Fruit fly (Drosophila melanogaster) whole organism, wandering third instar larva: ENCODE data around the gene CG7272.
A peak's percentile ranks its signal among the peaks of the same experiment; 100 is the strongest.

Experiments
- Abd-B ChIP-seq: fragments of >200 bp; optimal IDR thresholded peaks from 2 replicates; lab custom pipeline; 2017; ENCODE audit warnings: missing biosample characterization, missing genetic modification characterization
- CG32264 ChIP-seq: fragments of 200-800 bp; sonication (Bioruptor generic); optimal IDR thresholded peaks from 2 replicates; lab custom pipeline; 2016; ENCODE audit warnings: missing biosample characterization, missing genetic modification characterization
- CG9705 ChIP-seq: fragments of 200-800 bp; sonication (Bioruptor generic); optimal IDR thresholded peaks from 2 replicates; lab custom pipeline; 2018; ENCODE audit warnings: missing biosample characterization, mild to moderate bottlenecking, missing genetic modification characterization
- Dfd ChIP-seq: fragments of >200 bp; optimal IDR thresholded peaks from 2 replicates; lab custom pipeline; 2017; ENCODE audit warnings: missing biosample characterization, missing genetic modification characterization
- GATAd ChIP-seq: sonication (Bioruptor generic); optimal IDR thresholded peaks from 2 replicates; lab custom pipeline; 2016; ENCODE audit warnings: missing biosample characterization, missing genetic modification characterization
- Hr78 ChIP-seq: fragments of >200 bp; optimal IDR thresholded peaks from 2 replicates; lab custom pipeline; 2017; ENCODE audit warnings: missing biosample characterization, missing genetic modification characterization
- Hr83 ChIP-seq: fragments of 200-300 bp; sonication (Bioruptor generic); optimal IDR thresholded peaks from 2 replicates; lab custom pipeline; 2016; ENCODE audit warnings: missing biosample characterization, mild to moderate bottlenecking, missing genetic modification characterization, moderate library complexity; ENCODE audit not compliant: poor library complexity, severe bottlenecking
- Jra ChIP-seq: sonication (Bioruptor generic); optimal IDR thresholded peaks from 2 replicates; lab custom pipeline; 2016; ENCODE audit warnings: missing biosample characterization, missing genetic modification characterization
- Myc ChIP-seq: fragments of >200 bp; optimal IDR thresholded peaks from 2 replicates; lab custom pipeline; 2017
- N ChIP-seq: fragments of >200 bp; optimal IDR thresholded peaks from 2 replicates; lab custom pipeline; 2018; ENCODE audit warnings: missing biosample characterization, missing external identifiers, missing genetic modification characterization
- Rel ChIP-seq, 2 experiments: fragments of 200-800 bp; sonication (Bioruptor generic) in 1 of 2; optimal IDR thresholded peaks; 2 replicates in 1 of 2; 3 replicates in 1 of 2; lab custom pipeline; 2016 to 2019; ENCODE audit warnings: mild to moderate bottlenecking in 2 of 2, missing biosample characterization in 2 of 2, missing genetic modification characterization in 2 of 2, moderate library complexity in 1 of 2
- Sp1 ChIP-seq: fragments of 200-800 bp; sonication (Bioruptor generic); optimal IDR thresholded peaks from 3 replicates; lab custom pipeline; 2019; ENCODE audit warnings: missing biosample characterization, mild to moderate bottlenecking, missing genetic modification characterization, moderate library complexity
- Vsx2 ChIP-seq: fragments of 200-300, 225-300 bp; sonication (Bioruptor generic); optimal IDR thresholded peaks from 2 replicates; lab custom pipeline; 2018; ENCODE audit warnings: missing biosample characterization, missing genetic modification characterization; ENCODE audit not compliant: partially characterized antibody
- br ChIP-seq: fragments of 200-800 bp; sonication (Bioruptor generic); optimal IDR thresholded peaks from 2 replicates; lab custom pipeline; 2016; ENCODE audit warnings: missing biosample characterization, missing genetic modification characterization
- brk ChIP-seq: fragments of 200-800 bp; sonication (Bioruptor generic); optimal IDR thresholded peaks from 2 replicates; lab custom pipeline; 2016; ENCODE audit warnings: missing biosample characterization, mild to moderate bottlenecking, missing genetic modification characterization
- dl ChIP-seq, 2 experiments: fragments of 175-275, 200-275 bp in 1 of 2; fragments of 200-275 bp in 1 of 2; sonication (Bioruptor generic); optimal IDR thresholded peaks; lab custom pipeline; 2018; ENCODE audit warnings: mild to moderate bottlenecking in 2 of 2, missing biosample characterization in 2 of 2, missing genetic modification characterization in 2 of 2, moderate library complexity in 2 of 2; ENCODE audit not compliant: partially characterized antibody in 2 of 2, insufficient read depth in 1 of 2
- dmrt93B ChIP-seq: fragments of 200-800 bp; sonication (Bioruptor generic); optimal IDR thresholded peaks from 2 replicates; lab custom pipeline; 2018; ENCODE audit warnings: missing biosample characterization, mild to moderate bottlenecking, missing genetic modification characterization
- foxo ChIP-seq, 2 experiments: fragments of 200-800 bp; sonication (Bioruptor generic); optimal IDR thresholded peaks; 2 replicates in 1 of 2; 3 replicates in 1 of 2; lab custom pipeline; 2016 to 2017; ENCODE audit warnings: missing biosample characterization in 2 of 2, missing genetic modification characterization in 2 of 2
- h ChIP-seq: fragments of 200-800 bp; sonication (Bioruptor generic); optimal IDR thresholded peaks from 3 replicates; lab custom pipeline; 2016; ENCODE audit warnings: missing biosample characterization, mild to moderate bottlenecking, missing genetic modification characterization
- jim ChIP-seq: fragments of 175-275, 200-325 bp; sonication (Bioruptor generic); optimal IDR thresholded peaks from 2 replicates; lab custom pipeline; 2016; ENCODE audit warnings: missing biosample characterization, mild to moderate bottlenecking, missing genetic modification characterization
- lola ChIP-seq: fragments of >200 bp; optimal IDR thresholded peaks from 2 replicates; lab custom pipeline; 2017; ENCODE audit warnings: missing biosample characterization, missing genetic modification characterization
- pan ChIP-seq: fragments of >200 bp; optimal IDR thresholded peaks from 2 replicates; lab custom pipeline; 2017
- psq ChIP-seq: fragments of 200-800 bp; sonication (Bioruptor generic); optimal IDR thresholded peaks from 3 replicates; lab custom pipeline; 2017; ENCODE audit warnings: missing biosample characterization, mild to moderate bottlenecking, missing genetic modification characterization, moderate library complexity
- rgr ChIP-seq: fragments of 200-800 bp; sonication (Bioruptor generic); optimal IDR thresholded peaks from 3 replicates; lab custom pipeline; 2016; ENCODE audit warnings: missing biosample characterization, mild to moderate bottlenecking, missing genetic modification characterization
- sv ChIP-seq: fragments of 200-800 bp; sonication (Bioruptor generic); optimal IDR thresholded peaks from 3 replicates; lab custom pipeline; 2016; ENCODE audit warnings: missing biosample characterization, missing genetic modification characterization
- tai ChIP-seq: sonication (Bioruptor generic); optimal IDR thresholded peaks from 2 replicates; lab custom pipeline; 2016; ENCODE audit warnings: missing biosample characterization, missing genetic modification characterization
- usp ChIP-seq: fragments of >200 bp; optimal IDR thresholded peaks from 2 replicates; lab custom pipeline; 2017; ENCODE audit warnings: missing biosample characterization, missing genetic modification characterization
- woc ChIP-seq: sonication (Bioruptor generic); optimal IDR thresholded peaks from 2 replicates; lab custom pipeline; 2016; ENCODE audit warnings: missing biosample characterization, mild to moderate bottlenecking, missing genetic modification characterization

Gene CG7272

dm6 chr3L:15514814-15515495 lies 14.2 kb downstream of the CG7272 start:
- TF ChIP-seq jim (no peak), Hr83 (GFP tag; lab: Kevin White, UChicago) (no peak), Rel (GFP tag; optimal IDR thresholded peaks at IDR 0.05; lab: Kevin White, UChicago) (no peak), Rel (tag; optimal IDR thresholded peaks at IDR 0.05; lab: Kevin White, UChicago) (no peak), dl (GFP tag; optimal IDR thresholded peaks at IDR 0.05; lab: Kevin White, UChicago; ENCODE audit: insufficient read depth in 1 of 2, partially characterized antibody in 2 of 2) (no peak)

dm6 chr3L:15516440-15516839 lies 15.7 kb downstream of the CG7272 start:
- TF ChIP-seq Myc (lab: Kevin White, UChicago) (peak; percentile 75), woc (no peak), N (GFP tag; lab: Kevin White, UChicago) (peak; percentile 88)

dm6 chr3L:15516956-15517355 lies 16.2 kb downstream of the CG7272 start, which contains the start of gene CG13454:
Gene CG13454, minus strand, starts transcription at chr3L:15517056.
- TF ChIP-seq CG9705 (GFP tag; lab: Kevin White, UChicago) (no peak), Hr83 (GFP tag; lab: Kevin White, UChicago) (no peak), psq (no peak), usp (GFP tag; lab: Kevin White, UChicago) (no peak), Abd-B (GFP tag; lab: Kevin White, UChicago) (no peak), br (GFP tag; lab: Kevin White, UChicago) (no peak), tai (no peak), dmrt93B (no peak), Dfd (GFP tag; lab: Kevin White, UChicago) (no peak), dl (GFP tag; optimal IDR thresholded peaks at IDR 0.05; lab: Kevin White, UChicago; ENCODE audit: insufficient read depth in 1 of 2, partially characterized antibody in 2 of 2) (no peak), foxo (GFP tag; optimal IDR thresholded peaks at IDR 0.05; lab: Kevin White, UChicago) (no peak), brk (GFP tag; lab: Kevin White, UChicago) (no peak), h (no peak), lola (GFP tag; lab: Kevin White, UChicago) (no peak), Hr78 (GFP tag; lab: Kevin White, UChicago) (no peak), Sp1 (GFP tag; lab: Kevin White, UChicago) (no peak), Jra (GFP tag; lab: Kevin White, UChicago) (no peak)

- TF ChIP-seq dl (GFP tag; optimal IDR thresholded peaks at IDR 0.05; lab: Kevin White, UChicago; ENCODE audit: insufficient read depth in 1 of 2, partially characterized antibody in 2 of 2) (no peak), Rel (GFP tag; optimal IDR thresholded peaks at IDR 0.05; lab: Kevin White, UChicago) (no peak), Rel (tag; optimal IDR thresholded peaks at IDR 0.05; lab: Kevin White, UChicago) (peak; percentile 28)
Observed at dm6 chr3L:15517508-15517907, 16.8 kb downstream of the CG7272 start.

dm6 chr3L:15518344-15518743 lies 17.6 kb downstream of the CG7272 start:
- TF ChIP-seq sv (no peak), Rel (GFP tag; optimal IDR thresholded peaks at IDR 0.05; lab: Kevin White, UChicago) (no peak), Rel (tag; optimal IDR thresholded peaks at IDR 0.05; lab: Kevin White, UChicago) (peak; percentile 45), Sp1 (GFP tag; lab: Kevin White, UChicago) (no peak)

dm6 chr3L:15519492-15519891 lies 18.8 kb downstream of the CG7272 start, which contains the start of gene mex1:
Gene mex1, minus strand, starts transcription at chr3L:15519592.
- TF ChIP-seq brk (GFP tag; lab: Kevin White, UChicago) (no peak), Vsx2 (GFP tag; lab: Kevin White, UChicago) (no peak), rgr (GFP tag; lab: Kevin White, UChicago) (no peak), lola (GFP tag; lab: Kevin White, UChicago) (no peak), tai (no peak), CG32264 (GFP tag; lab: Kevin White, UChicago) (no peak), Hr78 (GFP tag; lab: Kevin White, UChicago) (no peak), Hr83 (GFP tag; lab: Kevin White, UChicago) (no peak), GATAd (GFP tag; lab: Kevin White, UChicago) (no peak), dmrt93B (no peak), pan (lab: Kevin White, UChicago) (no peak), Rel (GFP tag; optimal IDR thresholded peaks at IDR 0.05; lab: Kevin White, UChicago) (no peak), Rel (tag; optimal IDR thresholded peaks at IDR 0.05; lab: Kevin White, UChicago) (no peak), Sp1 (GFP tag; lab: Kevin White, UChicago) (no peak)
